Fruit fly (Drosophila melanogaster): ENCODE measurements around the gene Sirt7.

The Sirt7 gene

dm6 chr3R:29040526-29041195 is 15.1 kb upstream of the Sirt7 start (continued):
- peak; percentile 64 for TF ChIP-seq BtbVII (GFP tag; optimal IDR thresholded peaks at IDR 0.05)
- TF ChIP-seq trem (tag; optimal IDR thresholded peaks at IDR 0.05), result peak; percentile 40
- no peak for TF ChIP-seq CG31388 (GFP tag; optimal IDR thresholded peaks at IDR 0.05)
- no peak for TF ChIP-seq H15 (GFP tag; IDR thresholded peaks at IDR 0.05)
- no peak for TF ChIP-seq Dek (tag; optimal IDR thresholded peaks at IDR 0.05)
- peak; percentile 23 for TF ChIP-seq pho (GFP tag; optimal IDR thresholded peaks at IDR 0.05)
- no peak for TF ChIP-seq inv (GFP tag; IDR thresholded peaks at IDR 0.05; ENCODE audit: partially characterized antibody)
- TF ChIP-seq CG9437 (GFP tag; optimal IDR thresholded peaks at IDR 0.05), result peak; percentile 81
- TF ChIP-seq seq (GFP tag; IDR thresholded peaks at IDR 0.05), result peak; percentile 68
- TF ChIP-seq tx (GFP tag; optimal IDR thresholded peaks at IDR 0.05), result peak; percentile 2
- TF ChIP-seq Meics (GFP tag; optimal IDR thresholded peaks at IDR 0.05), result peak; percentile 78
- TF ChIP-seq lilli (GFP tag; optimal IDR thresholded peaks at IDR 0.05), result no peak
- TF ChIP-seq CG8281 (tag; optimal IDR thresholded peaks at IDR 0.05), result peak; percentile 48
- peak; percentile 46; the same call in 1 of the 2 replicates for TF ChIP-seq HLH3B (GFP tag; IDR thresholded peaks at IDR 0.05)
- no peak for TF ChIP-seq cas (GFP tag; IDR thresholded peaks at IDR 0.05)
- TF ChIP-seq CG6765 (GFP tag; optimal IDR thresholded peaks at IDR 0.05), result peak; percentile 57
- TF ChIP-seq CG7271 (tag; optimal IDR thresholded peaks at IDR 0.05), result no peak
- TF ChIP-seq CG6272 (GFP tag; IDR thresholded peaks at IDR 0.05), result no peak
- TF ChIP-seq az2 (GFP tag; optimal IDR thresholded peaks at IDR 0.05), result peak; percentile 70
- no peak for TF ChIP-seq CG3838 (GFP tag; optimal IDR thresholded peaks at IDR 0.05)
- TF ChIP-seq kah (GFP tag; optimal IDR thresholded peaks at IDR 0.05), result peak; percentile 29
- no peak for TF ChIP-seq Opbp (GFP tag; IDR thresholded peaks at IDR 0.05; ENCODE audit: partially characterized antibody)
- TF ChIP-seq ara (GFP tag; IDR thresholded peaks at IDR 0.05), result no peak
- TF ChIP-seq pan (optimal IDR thresholded peaks at IDR 0.05), result no peak
- peak in 1 of 2 experiments; percentile 44 for TF ChIP-seq pan (GFP tag; optimal IDR thresholded peaks at IDR 0.05 in 1 of 2, IDR thresholded peaks at IDR 0.05 in 1 of 2)
- peak; percentile 42; the same call in 1 of the 2 replicates for TF ChIP-seq CG9932 (GFP tag; IDR thresholded peaks at IDR 0.05)
- peak; percentile 74 for TF ChIP-seq CG12659 (GFP tag; optimal IDR thresholded peaks at IDR 0.05)
- TF ChIP-seq CG4730 (GFP tag; IDR thresholded peaks at IDR 0.05), result no peak
- TF ChIP-seq HLHmδ (GFP tag; optimal IDR thresholded peaks at IDR 0.05), result no peak
- peak; percentile 64; the same call in 1 of the 4 replicates for TF ChIP-seq chinmo (GFP tag; IDR thresholded peaks at IDR 0.05; ENCODE audit: partially characterized antibody)
- no peak for TF ChIP-seq CG8290 (GFP tag; optimal IDR thresholded peaks at IDR 0.05)
- TF ChIP-seq CG8290 (tag; optimal IDR thresholded peaks at IDR 0.05), result no peak
- peak; percentile 79 for TF ChIP-seq phol (tag; optimal IDR thresholded peaks at IDR 0.05)
- TF ChIP-seq CG12071 (GFP tag; optimal IDR thresholded peaks at IDR 0.05), result no peak
- TF ChIP-seq tin (GFP tag; optimal IDR thresholded peaks at IDR 0.05), result peak; percentile 43
- TF ChIP-seq pnt (GFP tag; optimal IDR thresholded peaks at IDR 0.05), result peak; percentile 10
- TF ChIP-seq CG12299 (tag; optimal IDR thresholded peaks at IDR 0.05), result peak; percentile 15
- TF ChIP-seq ken (GFP tag; IDR thresholded peaks at IDR 0.05), result 0 out of 3 replicates have a peak, but pooled peaks have one; percentile 4
- TF ChIP-seq CG17829 (tag; optimal IDR thresholded peaks at IDR 0.05), result peak; percentile 80
- TF ChIP-seq HHEX (GFP tag; optimal IDR thresholded peaks at IDR 0.05), result peak; percentile 64
- no peak for TF ChIP-seq CTCF (GFP tag; optimal IDR thresholded peaks at IDR 0.05)
- TF ChIP-seq wdn (GFP tag; IDR thresholded peaks at IDR 0.05), result no peak
- no peak for TF ChIP-seq z (GFP tag; IDR thresholded peaks at IDR 0.05)
- no peak for TF ChIP-seq CG9876 (GFP tag; optimal IDR thresholded peaks at IDR 0.05)
- peak; percentile 59 for TF ChIP-seq CG18619 (GFP tag; optimal IDR thresholded peaks at IDR 0.05)
- TF ChIP-seq TFAM (GFP tag; optimal IDR thresholded peaks at IDR 0.05), result no peak
- no peak for TF ChIP-seq lab (GFP tag; optimal IDR thresholded peaks at IDR 0.05)
- TF ChIP-seq Atf6 (GFP tag; IDR thresholded peaks at IDR 0.05), result peak; percentile 74
- no peak for TF ChIP-seq Mrtf (GFP tag; IDR thresholded peaks at IDR 0.05)
- peak; percentile 47; the same call in 1 of the 2 replicates for TF ChIP-seq al (GFP tag; IDR thresholded peaks at IDR 0.05)
- TF ChIP-seq Ssrp (tag; optimal IDR thresholded peaks at IDR 0.05), result peak; percentile 56

All from whole organism, embryonic.